Fruit fly (Drosophila melanogaster) whole organism, prepupa: Measurements from ENCODE around the gene Tomosyn.

Experiments used
- Blimp-1 ChIP-seq: fragments of 200-800 bp; sonication (Bioruptor generic); optimal IDR thresholded peaks from 3 replicates; lab custom pipeline; 2017; ENCODE audit warnings: missing biosample characterization, missing genetic modification characterization, mild to moderate bottlenecking, moderate library complexity, missing genetic modification reagents
- CG10631 ChIP-seq: fragments of 200-800 bp; sonication (Bioruptor generic); optimal IDR thresholded peaks from 2 replicates; lab custom pipeline; 2016; ENCODE audit warnings: missing biosample characterization, missing genetic modification characterization
- CG11294 ChIP-seq: fragments of 200-800 bp; sonication (Bioruptor generic); IDR thresholded peaks from 2 replicates; pipeline ENCODE4 v1.3.6; 2022; ENCODE audit warnings: missing biosample characterization, missing genetic modification characterization
- CG11902 ChIP-seq: fragments of 200-800 bp; sonication (Bioruptor generic); optimal IDR thresholded peaks from 3 replicates; lab custom pipeline; 2016; ENCODE audit warnings: missing biosample characterization, missing genetic modification characterization
- CG1621 ChIP-seq: fragments of 200-800 bp; sonication (Bioruptor generic); optimal IDR thresholded peaks from 3 replicates; lab custom pipeline; 2018; ENCODE audit warnings: missing biosample characterization, mild to moderate bottlenecking, missing genetic modification characterization
- CG16779 ChIP-seq: fragments of 200-800 bp; sonication (Bioruptor generic); optimal IDR thresholded peaks from 3 replicates; lab custom pipeline; 2017; ENCODE audit warnings: missing biosample characterization, mild to moderate bottlenecking, missing genetic modification characterization
- CG3032 ChIP-seq: fragments of 200-800 bp; optimal IDR thresholded peaks from 2 replicates; lab custom pipeline; 2019; ENCODE audit warnings: missing biosample characterization, mild to moderate bottlenecking, missing genetic modification characterization, moderate library complexity
- CG34406 ChIP-seq: fragments of 200-800 bp; sonication (Bioruptor generic); optimal IDR thresholded peaks from 3 replicates; lab custom pipeline; 2016; ENCODE audit warnings: missing biosample characterization, missing genetic modification characterization
- CG4318 ChIP-seq: fragments of 200-800 bp; sonication (Bioruptor generic); optimal IDR thresholded peaks from 3 replicates; lab custom pipeline; 2017; ENCODE audit warnings: missing biosample characterization, mild to moderate bottlenecking, missing genetic modification characterization
- CG6163 ChIP-seq: fragments of 200-800 bp; sonication (Bioruptor generic); IDR thresholded peaks from 3 replicates; pipeline ENCODE4 v1.3.6; 2022; ENCODE audit warnings: missing biosample characterization, missing genetic modification characterization
- CG6792 ChIP-seq: fragments of 200-800 bp; sonication (Bioruptor generic); optimal IDR thresholded peaks from 3 replicates; lab custom pipeline; 2016; ENCODE audit warnings: missing biosample characterization, missing genetic modification characterization
- CG6808 ChIP-seq: fragments of 200-800 bp; sonication (Bioruptor generic); optimal IDR thresholded peaks from 3 replicates; lab custom pipeline; 2017; ENCODE audit warnings: missing biosample characterization, missing genetic modification characterization, mild to moderate bottlenecking, moderate library complexity, missing genetic modification reagents
- CG6854 ChIP-seq: fragments of 200-800 bp; sonication (Bioruptor generic); optimal IDR thresholded peaks from 2 replicates; lab custom pipeline; 2017; ENCODE audit warnings: missing biosample characterization, mild to moderate bottlenecking, missing genetic modification characterization
- CG7368 ChIP-seq: fragments of 200-800 bp; sonication (Bioruptor generic); optimal IDR thresholded peaks from 3 replicates; lab custom pipeline; 2016; ENCODE audit warnings: missing biosample characterization, missing genetic modification characterization
- CG8119 ChIP-seq: fragments of 200-800 bp; sonication (Bioruptor generic); IDR thresholded peaks from 3 replicates; pipeline ENCODE4 v1.3.6; 2022; ENCODE audit warnings: missing biosample characterization, missing genetic modification characterization
- CG8632 ChIP-seq: fragments of 200-800 bp; sonication (Bioruptor generic); optimal IDR thresholded peaks from 3 replicates; lab custom pipeline; 2016; ENCODE audit warnings: missing biosample characterization, missing genetic modification characterization
- CG9139 ChIP-seq: fragments of 200-800 bp; sonication (Bioruptor generic); optimal IDR thresholded peaks from 3 replicates; lab custom pipeline; 2017; ENCODE audit warnings: missing biosample characterization, mild to moderate bottlenecking, missing genetic modification characterization
- Eip78C ChIP-seq: fragments of 200-800 bp; sonication (Bioruptor generic); peaks from one replicate; lab custom pipeline; 2016; ENCODE audit warnings: missing biosample characterization, missing genetic modification characterization
- Eip93F ChIP-seq: fragments of 200-800 bp; sonication (Bioruptor generic); optimal IDR thresholded peaks from 2 replicates; lab custom pipeline; 2016; ENCODE audit warnings: missing biosample characterization, mild to moderate bottlenecking, missing genetic modification characterization
- Ets21C ChIP-seq: fragments of 200-800 bp; sonication (Bioruptor generic); optimal IDR thresholded peaks from 3 replicates; lab custom pipeline; 2016; ENCODE audit warnings: missing biosample characterization, missing genetic modification characterization
- Ets96B ChIP-seq: fragments of 200-800 bp; optimal IDR thresholded peaks from 2 replicates; lab custom pipeline; 2019; ENCODE audit warnings: missing biosample characterization, mild to moderate bottlenecking, missing genetic modification characterization, moderate library complexity
- Gug ChIP-seq: fragments of 200-800 bp; sonication (Bioruptor generic); IDR thresholded peaks from 2 replicates; pipeline ENCODE4 v1.3.6; 2022; ENCODE audit warnings: missing biosample characterization, missing genetic modification characterization
- Hr38 ChIP-seq: sonication (Bioruptor generic); optimal IDR thresholded peaks from 2 replicates; lab custom pipeline; 2016; ENCODE audit warnings: missing biosample characterization, missing genetic modification characterization
- Hr39 ChIP-seq: fragments of 200-800 bp; sonication (Bioruptor generic); optimal IDR thresholded peaks from 2 replicates; lab custom pipeline; 2016; ENCODE audit warnings: missing biosample characterization, missing genetic modification characterization
- Lpt ChIP-seq: fragments of 200-800 bp; sonication (Bioruptor generic); optimal IDR thresholded peaks from 3 replicates; lab custom pipeline; 2016; ENCODE audit warnings: missing biosample characterization, missing genetic modification characterization
- Met ChIP-seq: fragments of 200-800 bp; sonication (Bioruptor generic); optimal IDR thresholded peaks from 3 replicates; lab custom pipeline; 2016; ENCODE audit warnings: missing biosample characterization, missing genetic modification characterization
- Smox ChIP-seq: fragments of 200-800 bp; sonication (Bioruptor generic); optimal IDR thresholded peaks from 3 replicates; lab custom pipeline; 2016; ENCODE audit warnings: missing biosample characterization, missing genetic modification characterization
- Sox102F ChIP-seq: fragments of 200-800 bp; sonication (Bioruptor generic); optimal IDR thresholded peaks from 2 replicates; lab custom pipeline; 2016; ENCODE audit warnings: missing biosample characterization, mild to moderate bottlenecking, missing genetic modification characterization
- Sox14 ChIP-seq: fragments of 200-800 bp; sonication (Bioruptor generic); optimal IDR thresholded peaks from 3 replicates; lab custom pipeline; 2016; ENCODE audit warnings: missing biosample characterization, missing genetic modification characterization
- dsx ChIP-seq: fragments of 200-800 bp; optimal IDR thresholded peaks from 3 replicates; lab custom pipeline; 2019; ENCODE audit warnings: missing biosample characterization, mild to moderate bottlenecking, missing genetic modification characterization, moderate library complexity; ENCODE audit not compliant: poor library complexity, severe bottlenecking
- eg ChIP-seq: fragments of 200-800 bp; sonication (Bioruptor generic); IDR thresholded peaks from 3 replicates; pipeline ENCODE4 v1.3.6; 2022; ENCODE audit warnings: missing biosample characterization, missing genetic modification characterization
- esn ChIP-seq: fragments of 200-800 bp; sonication (Bioruptor generic); optimal IDR thresholded peaks from 2 replicates; lab custom pipeline; 2016; ENCODE audit warnings: missing biosample characterization, mild to moderate bottlenecking, missing genetic modification characterization, moderate library complexity
- fd59A ChIP-seq: fragments of 200-800 bp; sonication (Bioruptor generic); optimal IDR thresholded peaks from 2 replicates; lab custom pipeline; 2017; ENCODE audit warnings: missing biosample characterization, mild to moderate bottlenecking, missing genetic modification characterization, missing genetic modification reagents
- fkh ChIP-seq: fragments of 200-800 bp; sonication (Bioruptor generic); optimal IDR thresholded peaks from 3 replicates; lab custom pipeline; 2017; ENCODE audit warnings: missing biosample characterization, mild to moderate bottlenecking, missing genetic modification characterization, moderate library complexity
- lz ChIP-seq: fragments of 200-800 bp; sonication (Bioruptor generic); optimal IDR thresholded peaks from 3 replicates; lab custom pipeline; 2016; ENCODE audit warnings: missing biosample characterization, missing genetic modification characterization
- net ChIP-seq: fragments of 200-800 bp; sonication (Bioruptor generic); optimal IDR thresholded peaks from 3 replicates; lab custom pipeline; 2016; ENCODE audit warnings: missing biosample characterization, missing genetic modification characterization
- pdm3 ChIP-seq: fragments of 200-800 bp; sonication (Bioruptor generic); optimal IDR thresholded peaks from 3 replicates; lab custom pipeline; 2016; ENCODE audit warnings: missing biosample characterization, missing genetic modification characterization
- ss ChIP-seq, 2 experiments: fragments of 200-800 bp; sonication (Bioruptor generic); optimal IDR thresholded peaks; 2 replicates in 1 of 2; 3 replicates in 1 of 2; lab custom pipeline; 2017 to 2018; ENCODE audit warnings: mild to moderate bottlenecking in 2 of 2, missing biosample characterization in 2 of 2, missing genetic modification characterization in 2 of 2, moderate library complexity in 1 of 2
- svp ChIP-seq: fragments of 200-800 bp; sonication (Bioruptor generic); peaks from one replicate; lab custom pipeline; 2016; ENCODE audit warnings: missing biosample characterization, missing genetic modification characterization
- topi ChIP-seq: fragments of 200-800 bp; sonication (Bioruptor generic); optimal IDR thresholded peaks from 3 replicates; lab custom pipeline; 2016; ENCODE audit warnings: missing biosample characterization, missing genetic modification characterization
- vri ChIP-seq: fragments of 200-800 bp; sonication (Bioruptor generic); optimal IDR thresholded peaks from 3 replicates; lab custom pipeline; 2016; ENCODE audit warnings: missing biosample characterization, mild to moderate bottlenecking, missing genetic modification characterization

Gene Tomosyn

dm6 chrX:12662679-12663463 is 31.5 kb downstream of the Tomosyn start (continued):
- TF ChIP-seq Met (GFP tag; lab: Kevin White, UChicago) (peak; percentile 71), Eip78C (GFP tag; lab: Kevin White, UChicago) (peak; percentile 85), Ets21C (GFP tag; lab: Kevin White, UChicago) (peak; percentile 46), CG8632 (peak; percentile 69), CG1621 (tag; lab: Kevin White, UChicago) (no peak), Hr38 (GFP tag; lab: Kevin White, UChicago) (no peak), CG7368 (GFP tag; lab: Kevin White, UChicago) (peak; percentile 37), pdm3 (GFP tag; lab: Kevin White, UChicago) (peak; percentile 47), esn (GFP tag; lab: Kevin White, UChicago) (peak; percentile 75), CG34406 (GFP tag; lab: Kevin White, UChicago) (peak; percentile 77), CG9139 (GFP tag; lab: Kevin White, UChicago) (no peak), CG11294 (GFP tag; lab: Robert Waterston, UW) (no peak), Sox102F (GFP tag; lab: Kevin White, UChicago) (peak; percentile 47), Hr39 (GFP tag; lab: Kevin White, UChicago) (no peak), CG4318 (peak; percentile 33), CG10631 (GFP tag; lab: Kevin White, UChicago) (peak; percentile 75), Sox14 (GFP tag; lab: Kevin White, UChicago) (peak; percentile 22), ss (GFP tag; optimal IDR thresholded peaks at IDR 0.05; lab: Kevin White, UChicago) (peak in 1 of 2 experiments; percentile 34), svp (GFP tag; lab: Kevin White, UChicago) (peak; percentile 77)

dm6 chrX:12663464-12663938 is 32.1 kb downstream of the Tomosyn start:
- no peak for TF ChIP-seq Met (GFP tag; lab: Kevin White, UChicago)
- no peak for TF ChIP-seq CG7368 (GFP tag; lab: Kevin White, UChicago)
- no peak for TF ChIP-seq CG11294 (GFP tag; lab: Robert Waterston, UW)
- TF ChIP-seq svp (GFP tag; lab: Kevin White, UChicago), result peak; percentile 68
- TF ChIP-seq fd59A (GFP tag; lab: Kevin White, UChicago), result no peak
- no peak for TF ChIP-seq net (GFP tag; lab: Kevin White, UChicago)
- peak; percentile 38 for TF ChIP-seq CG6808
- no peak for TF ChIP-seq CG16779 (tag; lab: Kevin White, UChicago)
- TF ChIP-seq CG6792 (GFP tag; lab: Kevin White, UChicago), result no peak
- no peak for TF ChIP-seq Eip93F (GFP tag; lab: Kevin White, UChicago)
- peak; percentile 25; the same call in 1 of the 3 replicates for TF ChIP-seq CG6163 (GFP tag; lab: Robert Waterston, UW)
- TF ChIP-seq CG11902 (GFP tag; lab: Kevin White, UChicago), result no peak
- peak; percentile 42 for TF ChIP-seq CG9139 (GFP tag; lab: Kevin White, UChicago)
- TF ChIP-seq CG1621 (tag; lab: Kevin White, UChicago), result peak; percentile 46
- 0 out of 3 replicates have a peak, but pooled peaks have one; percentile 24 for TF ChIP-seq CG8119 (GFP tag; lab: Robert Waterston, UW)
- TF ChIP-seq eg, result 0 out of 3 replicates have a peak, but pooled peaks have one; percentile 19
- TF ChIP-seq CG6854 (GFP tag; lab: Kevin White, UChicago), result peak; percentile 4
- TF ChIP-seq CG4318, result no peak
- no peak for TF ChIP-seq esn (GFP tag; lab: Kevin White, UChicago)
- peak; percentile 28 for TF ChIP-seq Ets96B (tag; lab: Kevin White, UChicago)
- TF ChIP-seq Smox, result no peak
- TF ChIP-seq topi, result no peak
- no peak for TF ChIP-seq pdm3 (GFP tag; lab: Kevin White, UChicago)
- no peak for TF ChIP-seq lz
- TF ChIP-seq Lpt (GFP tag; lab: Kevin White, UChicago), result no peak
- TF ChIP-seq CG10631 (GFP tag; lab: Kevin White, UChicago), result no peak
- TF ChIP-seq Gug, result no peak
- TF ChIP-seq dsx (GFP tag; lab: Kevin White, UChicago), result peak; percentile 80
- peak; percentile 62 for TF ChIP-seq ss (GFP tag; optimal IDR thresholded peaks at IDR 0.05; lab: Kevin White, UChicago)
- TF ChIP-seq fkh (GFP tag; lab: Kevin White, UChicago), result peak; percentile 23
- TF ChIP-seq Blimp-1, result no peak
- no peak for TF ChIP-seq Sox14 (GFP tag; lab: Kevin White, UChicago)
- no peak for TF ChIP-seq Hr38 (GFP tag; lab: Kevin White, UChicago)
- peak; percentile 30 for TF ChIP-seq CG3032 (tag; lab: Kevin White, UChicago)
- peak; percentile 55 for TF ChIP-seq vri (GFP tag; lab: Kevin White, UChicago)
- TF ChIP-seq, all 60 proteins: peak for 14
